Fruit fly (Drosophila melanogaster) whole organism, embryonic: ENCODE results near the gene fend.

Experiments
- ATbp ChIP-seq: fragments of 200-800 bp; sonication (Bioruptor generic); optimal IDR thresholded peaks from 2 replicates; lab custom pipeline; 2017; ENCODE audit warnings: missing biosample characterization, mild to moderate bottlenecking, missing genetic modification characterization, missing genetic modification reagents
- B-H1 ChIP-seq: fragments of 200-800 bp; sonication (Bioruptor generic); IDR thresholded peaks from 3 replicates; pipeline ENCODE4 v1.3.6; 2022; ENCODE audit warnings: missing biosample characterization, missing genetic modification characterization
- CG11093 ChIP-seq: fragments of 200-800 bp; sonication (Bioruptor generic); IDR thresholded peaks from 3 replicates; pipeline ENCODE4 v1.3.6; 2022; ENCODE audit warnings: missing biosample characterization, missing genetic modification characterization
- CG12236 ChIP-seq: fragments of 200-800 bp; sonication (Bioruptor generic); optimal IDR thresholded peaks from 2 replicates; lab custom pipeline; 2016; ENCODE audit warnings: missing biosample characterization, missing genetic modification characterization
- CG12391 ChIP-seq: fragments of 200-800 bp; sonication (Bioruptor generic); optimal IDR thresholded peaks from 3 replicates; lab custom pipeline; 2018; ENCODE audit warnings: missing biosample characterization, mild to moderate bottlenecking, missing genetic modification characterization, moderate library complexity
- CG14965 ChIP-seq: fragments of 200-800 bp; sonication (Bioruptor generic); optimal IDR thresholded peaks from 2 replicates; lab custom pipeline; 2016; ENCODE audit warnings: missing biosample characterization, missing genetic modification characterization, borderline replicate concordance
- CG15073 ChIP-seq: fragments of 200-800 bp; sonication (Bioruptor generic); optimal IDR thresholded peaks from 2 replicates; lab custom pipeline; 2016; ENCODE audit warnings: missing biosample characterization, missing genetic modification characterization
- CG15269 ChIP-seq: fragments of 200-800 bp; sonication (Bioruptor generic); optimal IDR thresholded peaks from 2 replicates; lab custom pipeline; 2018; ENCODE audit warnings: missing biosample characterization, mild to moderate bottlenecking, missing genetic modification characterization, moderate library complexity
- CG18011 ChIP-seq: fragments of 200-800 bp; sonication (Bioruptor generic); optimal IDR thresholded peaks from 2 replicates; lab custom pipeline; 2017; ENCODE audit warnings: missing biosample characterization, missing genetic modification characterization, mild to moderate bottlenecking, moderate library complexity, missing genotype
- CG18262 ChIP-seq: fragments of 200-800 bp; optimal IDR thresholded peaks from 3 replicates; lab custom pipeline; 2019; ENCODE audit warnings: missing biosample characterization, mild to moderate bottlenecking, missing genetic modification characterization, moderate library complexity
- CG2199 ChIP-seq: fragments of 200-800 bp; sonication (Bioruptor generic); IDR thresholded peaks from 3 replicates; pipeline ENCODE4 v1.3.6; 2022; ENCODE audit warnings: missing biosample characterization, missing genetic modification characterization
- CG2202 ChIP-seq: fragments of 200-800 bp; sonication (Bioruptor generic); optimal IDR thresholded peaks from 2 replicates; lab custom pipeline; 2018; ENCODE audit warnings: missing biosample characterization, mild to moderate bottlenecking, missing genetic modification characterization
- CG3163 ChIP-seq: fragments of 200-800 bp; sonication (Bioruptor generic); optimal IDR thresholded peaks from 3 replicates; lab custom pipeline; 2016; ENCODE audit warnings: missing biosample characterization, missing genetic modification characterization
- CG4404 ChIP-seq: fragments of 200-800 bp; sonication (Bioruptor generic); IDR thresholded peaks from 2 replicates; pipeline ENCODE4 v1.3.6; 2022; ENCODE audit warnings: missing biosample characterization, missing genetic modification characterization
- CG4854 ChIP-seq: fragments of 200-800 bp; sonication (Bioruptor generic); optimal IDR thresholded peaks from 2 replicates; lab custom pipeline; 2016; ENCODE audit warnings: missing biosample characterization, missing genetic modification characterization, inconsistent platforms
- CG7357 ChIP-seq: fragments of 200-800 bp; sonication (Bioruptor generic); IDR thresholded peaks from 3 replicates; pipeline ENCODE4 v1.3.6; 2022; ENCODE audit warnings: missing biosample characterization, missing genetic modification characterization
- CG7839 ChIP-seq: fragments of 200-800 bp; sonication (Bioruptor generic); optimal IDR thresholded peaks from 3 replicates; lab custom pipeline; 2018; ENCODE audit warnings: missing biosample characterization, mild to moderate bottlenecking, missing genetic modification characterization, moderate library complexity
- CG8924 ChIP-seq: fragments of 200-800 bp; optimal IDR thresholded peaks from 3 replicates; lab custom pipeline; 2019; ENCODE audit warnings: missing biosample characterization, mild to moderate bottlenecking, missing genetic modification characterization, moderate library complexity
- CrebB ChIP-seq: fragments of 200-800 bp; sonication (Bioruptor generic); optimal IDR thresholded peaks from 3 replicates; lab custom pipeline; 2018; ENCODE audit warnings: missing biosample characterization, mild to moderate bottlenecking, missing genetic modification characterization
- Dbx ChIP-seq: fragments of 200-800 bp; sonication (Bioruptor generic); IDR thresholded peaks from 3 replicates; pipeline ENCODE4 v1.3.6; 2022; ENCODE audit warnings: missing biosample characterization, missing genetic modification characterization
- Dip2 ChIP-seq: fragments of 200-800 bp; sonication (Bioruptor generic); IDR thresholded peaks from 2 replicates; pipeline ENCODE4 v1.3.6; 2022; ENCODE audit warnings: missing biosample characterization, missing genetic modification characterization
- Doc2 ChIP-seq: fragments of 200-800 bp; sonication (Bioruptor generic); IDR thresholded peaks from 2 replicates; pipeline ENCODE4 v1.3.6; 2022; ENCODE audit warnings: missing biosample characterization, missing genetic modification characterization
- Hmx ChIP-seq: fragments of 200-800 bp; sonication (Bioruptor generic); optimal IDR thresholded peaks from 2 replicates; lab custom pipeline; 2016; ENCODE audit warnings: missing biosample characterization, missing genetic modification characterization
- NfI ChIP-seq: fragments of 200-800 bp; sonication (Bioruptor generic); optimal IDR thresholded peaks from 3 replicates; lab custom pipeline; 2018; ENCODE audit warnings: missing biosample characterization, mild to moderate bottlenecking, missing genetic modification characterization, moderate library complexity
- ab ChIP-seq: fragments of 200-800 bp; sonication (Bioruptor generic); optimal IDR thresholded peaks from 2 replicates; lab custom pipeline; 2016; ENCODE audit warnings: missing biosample characterization, missing genetic modification characterization
- abd-A ChIP-seq: fragments of 200-800 bp; sonication (Bioruptor generic); optimal IDR thresholded peaks from 3 replicates; lab custom pipeline; 2019; ENCODE audit warnings: missing biosample characterization, mild to moderate bottlenecking, missing genetic modification characterization, moderate library complexity
- bcd ChIP-seq: fragments of 200-800 bp; sonication (Bioruptor generic); optimal IDR thresholded peaks from 2 replicates; lab custom pipeline; 2017; ENCODE audit warnings: missing biosample characterization, mild to moderate bottlenecking, missing genetic modification characterization
- bigmax ChIP-seq: fragments of 200-800 bp; sonication (Bioruptor generic); optimal IDR thresholded peaks from 2 replicates; lab custom pipeline; 2018; ENCODE audit warnings: missing biosample characterization, mild to moderate bottlenecking, missing genetic modification characterization
- btn ChIP-seq: fragments of 200-800 bp; sonication (Bioruptor generic); optimal IDR thresholded peaks from 2 replicates; lab custom pipeline; 2016; ENCODE audit warnings: missing biosample characterization, missing genetic modification characterization
- cad ChIP-seq: fragments of >200 bp; optimal IDR thresholded peaks from 2 replicates; lab custom pipeline; 2017; ENCODE audit warnings: missing biosample characterization, missing genetic modification characterization
- dimm ChIP-seq: fragments of 200-800 bp; sonication (Bioruptor generic); IDR thresholded peaks from 2 replicates; pipeline ENCODE4 v1.3.6; 2022; ENCODE audit warnings: missing biosample characterization, missing genetic modification characterization
- dmrt99B ChIP-seq: fragments of 200-800 bp; sonication (Bioruptor generic); optimal IDR thresholded peaks from 2 replicates; lab custom pipeline; 2018; ENCODE audit warnings: missing biosample characterization, mild to moderate bottlenecking, missing genetic modification characterization, moderate library complexity
- eve ChIP-seq, 2 experiments: fragments of >200 bp; optimal IDR thresholded peaks; 2 replicates each; lab custom pipeline; 2017; ENCODE audit warnings: missing biosample characterization in 2 of 2, missing genetic modification characterization in 2 of 2
- hth ChIP-seq: fragments of >200 bp; optimal IDR thresholded peaks from 2 replicates; lab custom pipeline; 2017; ENCODE audit warnings: inconsistent platforms
- kah ChIP-seq: fragments of 200-800 bp; sonication (Bioruptor generic); optimal IDR thresholded peaks from 2 replicates; lab custom pipeline; 2018; ENCODE audit warnings: missing biosample characterization, mild to moderate bottlenecking, missing genetic modification characterization
- ken ChIP-seq: fragments of 200-800 bp; sonication (Bioruptor generic); IDR thresholded peaks from 3 replicates; pipeline ENCODE4 v1.3.6; 2022; ENCODE audit warnings: missing biosample characterization, missing genetic modification characterization
- lilli ChIP-seq: fragments of 200-800 bp; sonication (Bioruptor generic); optimal IDR thresholded peaks from 3 replicates; lab custom pipeline; 2016; ENCODE audit warnings: missing biosample characterization, missing genetic modification characterization
- lola ChIP-seq, 3 experiments: fragments of >200 bp in 2 of 3; fragments of 200-800 bp in 1 of 3; sonication (Bioruptor generic) in 1 of 3; optimal IDR thresholded peaks; 2 replicates each; lab custom pipeline; 2017 to 2019; ENCODE audit warnings: missing biosample characterization in 3 of 3, missing genetic modification characterization in 3 of 3, mild to moderate bottlenecking in 1 of 3, moderate library complexity in 1 of 3
- oc ChIP-seq: fragments of 200-800 bp; sonication (Bioruptor generic); optimal IDR thresholded peaks from 2 replicates; lab custom pipeline; 2018; ENCODE audit warnings: missing biosample characterization, mild to moderate bottlenecking, missing genetic modification characterization, moderate library complexity
- p53 ChIP-seq: fragments of 200-800 bp; sonication (Bioruptor generic); optimal IDR thresholded peaks from 2 replicates; lab custom pipeline; 2016; ENCODE audit warnings: missing biosample characterization, missing genetic modification characterization
- peb ChIP-seq: fragments of 200-800 bp; sonication (Bioruptor generic); IDR thresholded peaks from 2 replicates; pipeline ENCODE4 v1.3.6; 2022; ENCODE audit warnings: missing biosample characterization, missing genetic modification characterization
- ranshi ChIP-seq: fragments of 200-800 bp; sonication (Bioruptor generic); IDR thresholded peaks from 2 replicates; pipeline ENCODE4 v1.3.6; 2022; ENCODE audit warnings: missing biosample characterization, missing genetic modification characterization
- schlank ChIP-seq: fragments of 200-800 bp; sonication (Bioruptor generic); optimal IDR thresholded peaks from 2 replicates; lab custom pipeline; 2018; ENCODE audit warnings: missing biosample characterization, mild to moderate bottlenecking, missing genetic modification characterization
- sr ChIP-seq: fragments of 200-800 bp; sonication (Bioruptor generic); IDR thresholded peaks from 3 replicates; pipeline ENCODE4 v1.3.6; 2022; ENCODE audit warnings: missing biosample characterization, missing genetic modification characterization
- toy ChIP-seq: fragments of 200-800 bp; sonication (Bioruptor generic); IDR thresholded peaks from 2 replicates; pipeline ENCODE4 v1.3.6; 2022; ENCODE audit warnings: missing biosample characterization, missing genetic modification characterization
- trem ChIP-seq: fragments of 200-800 bp; optimal IDR thresholded peaks from 3 replicates; lab custom pipeline; 2019; ENCODE audit warnings: missing biosample characterization, mild to moderate bottlenecking, missing genetic modification characterization, moderate library complexity
- vfl ChIP-seq: fragments of 200-800 bp; sonication (Bioruptor generic); optimal IDR thresholded peaks from 2 replicates; lab custom pipeline; 2016; ENCODE audit warnings: missing biosample characterization, missing genetic modification characterization
- wek ChIP-seq: fragments of 200-800 bp; sonication (Bioruptor generic); optimal IDR thresholded peaks from 3 replicates; lab custom pipeline; 2018; ENCODE audit warnings: missing biosample characterization, mild to moderate bottlenecking, missing genetic modification characterization, moderate library complexity
- wor ChIP-seq: fragments of 200-800 bp; sonication (Bioruptor generic); IDR thresholded peaks from 2 replicates; pipeline ENCODE4 v1.3.6; 2022; ENCODE audit warnings: missing biosample characterization, missing genetic modification characterization
- zen ChIP-seq: fragments of 200-800 bp; sonication (Bioruptor generic); optimal IDR thresholded peaks from 3 replicates; lab custom pipeline; 2018; ENCODE audit warnings: missing biosample characterization, mild to moderate bottlenecking, missing genetic modification characterization, moderate library complexity
- zf30C ChIP-seq: fragments of 200-800 bp; sonication (Bioruptor generic); optimal IDR thresholded peaks from 3 replicates; lab custom pipeline; 2018; ENCODE audit warnings: missing biosample characterization, mild to moderate bottlenecking, missing genetic modification characterization

Gene fend

DNA sequence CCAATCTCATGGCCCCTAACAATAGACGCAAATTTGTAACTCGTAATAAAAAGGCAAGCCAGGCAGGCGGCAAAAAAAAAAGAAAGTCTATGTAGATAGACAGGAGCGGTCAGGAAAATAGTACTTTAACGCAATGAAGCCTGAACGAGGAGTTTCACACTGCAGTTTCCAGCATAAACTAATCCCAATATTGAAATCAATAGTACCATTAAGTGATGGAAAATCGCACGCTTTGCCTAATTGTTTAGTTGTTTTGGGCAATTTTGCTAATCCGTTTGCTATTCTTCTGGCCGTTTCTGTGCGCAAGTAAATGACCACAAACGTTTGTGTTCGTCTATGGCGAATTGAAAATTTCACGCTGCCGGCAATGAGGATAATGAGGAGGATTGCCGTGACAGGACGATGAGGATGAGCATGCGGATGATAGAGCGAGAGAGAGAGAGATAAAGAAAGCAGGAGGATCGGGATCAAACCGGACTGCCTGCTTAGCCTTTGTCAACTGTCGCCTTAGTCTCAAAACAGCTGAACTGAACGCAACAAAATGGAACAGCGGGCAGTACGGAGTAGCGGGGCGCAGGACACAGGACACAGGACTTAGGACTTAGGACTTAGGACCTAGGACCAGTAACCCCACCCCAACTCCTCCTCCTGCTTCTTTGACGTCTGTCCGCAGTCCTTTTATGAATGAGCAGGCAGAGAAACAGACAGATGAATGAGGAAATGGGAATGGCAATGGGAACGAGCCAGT is 7.5 kb downstream of the fend start (continued):
- no peak for TF ChIP-seq dimm (GFP tag; lab: Robert Waterston, UW)
- no peak for TF ChIP-seq schlank (tag; lab: Kevin White, UChicago)
- TF ChIP-seq Hmx (GFP tag; lab: Kevin White, UChicago): no peak
- no peak for TF ChIP-seq CG3163
- TF ChIP-seq ATbp (GFP tag; lab: Kevin White, UChicago): no peak
- no peak for TF ChIP-seq CG8924 (tag; lab: Kevin White, UChicago)
- no peak for TF ChIP-seq oc (tag; lab: Kevin White, UChicago)
- TF ChIP-seq CG4854 (GFP tag; lab: Kevin White, UChicago): no peak
- TF ChIP-seq zen: peak; percentile 92
- peak; percentile 17 for TF ChIP-seq bcd
- no peak for TF ChIP-seq zf30C (GFP tag; lab: Kevin White, UChicago)
- TF ChIP-seq ab (GFP tag; lab: Kevin White, UChicago): no peak
- no peak for TF ChIP-seq abd-A
- TF ChIP-seq B-H1 (GFP tag; lab: Robert Waterston, UW): no peak
- no peak for TF ChIP-seq CG7357
- TF ChIP-seq CG18011 (GFP tag; lab: Kevin White, UChicago): no peak
- TF ChIP-seq p53 (GFP tag; lab: Kevin White, UChicago): no peak
- TF ChIP-seq vfl (GFP tag; lab: Kevin White, UChicago): no peak
- peak; percentile 35 for TF ChIP-seq dmrt99B
- no peak for TF ChIP-seq trem
- TF ChIP-seq NfI (GFP tag; lab: Kevin White, UChicago): no peak
- no peak for TF ChIP-seq CG14965 (GFP tag; lab: Kevin White, UChicago)
- no peak for TF ChIP-seq peb (GFP tag; lab: Robert Waterston, UW)
- TF ChIP-seq ken (GFP tag; lab: Robert Waterston, UW): peak; percentile 7; the same call in 1 of the 3 replicates
- TF ChIP-seq CG12236 (GFP tag; lab: Kevin White, UChicago): no peak
- no peak for TF ChIP-seq bigmax (GFP tag; lab: Kevin White, UChicago)
- TF ChIP-seq wor (GFP tag; lab: Robert Waterston, UW): no peak
- no peak for TF ChIP-seq wek (GFP tag; lab: Kevin White, UChicago)
- TF ChIP-seq CG2202: no peak
- no peak for TF ChIP-seq sr (GFP tag; lab: Robert Waterston, UW)
- no peak for TF ChIP-seq cad (GFP tag; lab: Kevin White, UChicago)
- TF ChIP-seq CG7839 (tag; lab: Kevin White, UChicago): peak; percentile 40
- TF ChIP-seq CG4404 (GFP tag; lab: Robert Waterston, UW): no peak
- TF ChIP-seq CG15269 (tag; lab: Kevin White, UChicago): no peak
- no peak for TF ChIP-seq CrebB (tag; lab: Kevin White, UChicago)
- no peak for TF ChIP-seq CG15073 (GFP tag; lab: Kevin White, UChicago)
- TF ChIP-seq Dbx (GFP tag; lab: Robert Waterston, UW): no peak
- TF ChIP-seq CG11093 (GFP tag; lab: Robert Waterston, UW): no peak
- TF ChIP-seq Dip2 (GFP tag; lab: Robert Waterston, UW): no peak
- no peak for TF ChIP-seq toy
- TF ChIP-seq eve (GFP tag; optimal IDR thresholded peaks at IDR 0.05; lab: Kevin White, UChicago): peak in 1 of 2 experiments; percentile 52
- TF ChIP-seq btn (GFP tag; lab: Kevin White, UChicago): no peak
- peak; percentile 13 for TF ChIP-seq CG18262 (tag; lab: Kevin White, UChicago)
- TF ChIP-seq lola (GFP tag; optimal IDR thresholded peaks at IDR 0.05; lab: Kevin White, UChicago): no peak
- TF ChIP-seq lilli (GFP tag; lab: Kevin White, UChicago): no peak
- TF ChIP-seq Doc2 (GFP tag; lab: Robert Waterston, UW): no peak
- TF ChIP-seq CG2199 (GFP tag; lab: Robert Waterston, UW): no peak
- TF ChIP-seq hth: no peak
- 0 out of 2 replicates have a peak, but pooled peaks have one; percentile 15 for TF ChIP-seq ranshi
- TF ChIP-seq kah: no peak
- peak; percentile 14 for TF ChIP-seq CG12391 (tag; lab: Kevin White, UChicago)
